Worm (Caenorhabditis elegans) whole organism, L2 larva: ENCODE results near the gene T06E6.1.

ENCODE experiments used
- R02D3.7 ChIP-seq: fragments of 150-350 bp; optimal IDR thresholded peaks from 2 replicates; lab custom pipeline; 2014; ENCODE audit warnings: missing biosample characterization, missing genetic modification characterization
- nhr-10 ChIP-seq: sonication (generic microtip); optimal IDR thresholded peaks from 2 replicates; lab custom pipeline; 2017; ENCODE audit warnings: missing biosample characterization, missing genetic modification characterization
- nhr-11 ChIP-seq: fragments of 150-350 bp; optimal IDR thresholded peaks from 2 replicates; lab custom pipeline; 2014; ENCODE audit warnings: missing biosample characterization, missing genetic modification characterization
- nhr-12 ChIP-seq: fragments of 150-350 bp; optimal IDR thresholded peaks from 2 replicates; lab custom pipeline; 2014; ENCODE audit warnings: missing biosample characterization, missing genetic modification characterization
- nhr-21 ChIP-seq: fragments of 150-350 bp; optimal IDR thresholded peaks from 2 replicates; lab custom pipeline; 2014; ENCODE audit warnings: missing biosample characterization, missing genetic modification characterization
- unc-39 ChIP-seq: fragments of 150-350 bp; optimal IDR thresholded peaks from 2 replicates; lab custom pipeline; 2014; ENCODE audit warnings: missing biosample characterization, missing genetic modification characterization

ce11 chrV:15395347-15395746 is 586 bp upstream of the T06E6.1 start, which contains the start of gene cyb-3:
- TF ChIP-seq nhr-10 = no peak
- no peak for TF ChIP-seq nhr-11 (tag; lab: Kevin White, UChicago)
- no peak for TF ChIP-seq nhr-12
- no peak for TF ChIP-seq unc-39 (tag; lab: Kevin White, UChicago)
- no peak for TF ChIP-seq nhr-21 (tag; lab: Kevin White, UChicago)
- no peak for TF ChIP-seq R02D3.7 (tag; lab: Kevin White, UChicago)
